Fruit fly (Drosophila melanogaster): Measurements from ENCODE around the gene Sec61alpha.

DNA sequence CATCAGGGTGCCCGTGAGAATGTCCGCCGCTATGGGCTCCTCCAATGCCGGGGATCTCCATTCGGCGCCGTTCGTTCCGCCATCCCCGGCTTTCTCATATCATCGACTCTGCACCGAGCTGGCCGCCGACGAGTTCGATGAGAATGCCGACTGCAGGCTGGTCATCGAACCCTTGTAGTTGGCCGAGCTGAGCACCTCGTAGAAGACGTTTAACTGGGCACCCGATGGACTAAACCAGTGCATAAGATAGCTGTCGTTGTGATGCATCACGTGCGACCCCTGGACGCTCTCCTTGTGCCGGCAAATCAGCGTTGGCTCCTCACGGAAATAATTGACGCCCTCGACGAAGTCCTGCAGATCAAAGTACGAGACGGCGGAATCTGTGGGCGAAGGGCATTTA lies 30.6 kb downstream of the Sec61alpha start:
- no peak for TF ChIP-seq fd96Ca (GFP tag; IDR thresholded peaks at IDR 0.05)
- TF ChIP-seq CG8159 (tag; optimal IDR thresholded peaks at IDR 0.05), result no peak
- peak; percentile 80 for TF ChIP-seq EcR (GFP tag; optimal IDR thresholded peaks at IDR 0.05)
- no peak for TF ChIP-seq CG32121 (GFP tag; IDR thresholded peaks at IDR 0.05)
- no peak for TF ChIP-seq gl (tag; optimal IDR thresholded peaks at IDR 0.05)
- no peak for TF ChIP-seq Ets98B (GFP tag; IDR thresholded peaks at IDR 0.05)
- no peak for TF ChIP-seq CG17806 (tag; optimal IDR thresholded peaks at IDR 0.05)
- no peak for TF ChIP-seq CG15710 (tag; optimal IDR thresholded peaks at IDR 0.05)
- TF ChIP-seq CG14655 (GFP tag; optimal IDR thresholded peaks at IDR 0.05), result no peak
- no peak for TF ChIP-seq Snoo (tag; optimal IDR thresholded peaks at IDR 0.05)
- no peak for TF ChIP-seq CG8301 (tag; optimal IDR thresholded peaks at IDR 0.05)
- no peak for TF ChIP-seq CG34367 (tag; optimal IDR thresholded peaks at IDR 0.05)

All from whole organism, pupa.